Worm (Caenorhabditis elegans) whole organism, mixed stage, embryonic: ENCODE measurements around the gene vps-52.

Source experiments
- M03D4.4 ChIP-seq: sonication (generic microtip); optimal IDR thresholded peaks from 2 replicates; lab custom pipeline; 2017; ENCODE audit warnings: mild to moderate bottlenecking, missing genetic modification characterization, missing compliant biosample characterization
- bed-3 ChIP-seq: fragments of 200-800 bp; sonication (Bioruptor generic); optimal IDR thresholded peaks from 3 replicates; lab custom pipeline; 2018; ENCODE audit warnings: mild to moderate bottlenecking, missing genetic modification characterization, moderate library complexity, missing compliant biosample characterization
- blmp-1 ChIP-seq: fragments of 150-350 bp; optimal IDR thresholded peaks from 2 replicates; lab custom pipeline; 2014; ENCODE audit warnings: missing biosample characterization, missing genetic modification characterization
- ceh-39 ChIP-seq: fragments of 150-350 bp; optimal IDR thresholded peaks from 2 replicates; lab custom pipeline; 2014; ENCODE audit warnings: missing biosample characterization, missing genetic modification characterization
- ceh-43 ChIP-seq: fragments of 200-800 bp; sonication (Bioruptor generic); optimal IDR thresholded peaks from 2 replicates; lab custom pipeline; 2018; ENCODE audit warnings: mild to moderate bottlenecking, missing genetic modification characterization, moderate library complexity, missing compliant biosample characterization
- ceh-83 ChIP-seq: fragments of 200-800 bp; sonication (Bioruptor generic); optimal IDR thresholded peaks from 2 replicates; lab custom pipeline; 2018; ENCODE audit warnings: mild to moderate bottlenecking, missing genetic modification characterization, missing compliant biosample characterization
- ces-1 ChIP-seq: fragments of 150-350 bp; optimal IDR thresholded peaks from 2 replicates; lab custom pipeline; 2014; ENCODE audit warnings: missing biosample characterization, missing genetic modification reagents, missing genetic modification characterization
- cnd-1 ChIP-seq: fragments of 200-800 bp; sonication (Bioruptor generic); optimal IDR thresholded peaks from 2 replicates; lab custom pipeline; 2018; ENCODE audit warnings: mild to moderate bottlenecking, missing genetic modification characterization, missing compliant biosample characterization
- elt-1 ChIP-seq: sonication (generic microtip); optimal IDR thresholded peaks from 2 replicates; lab custom pipeline; 2017; ENCODE audit warnings: missing genetic modification characterization, mild to moderate bottlenecking, missing compliant biosample characterization, antibody characterized with exemption, moderate library complexity, borderline replicate concordance; ENCODE audit not compliant: insufficient read depth
- elt-3 ChIP-seq: fragments of 150-350 bp; optimal IDR thresholded peaks from 2 replicates; lab custom pipeline; 2014; ENCODE audit warnings: missing biosample characterization, missing genetic modification characterization
- flh-1 ChIP-seq: fragments of 200-800 bp; sonication (Bioruptor generic); optimal IDR thresholded peaks from 2 replicates; lab custom pipeline; 2018; ENCODE audit warnings: mild to moderate bottlenecking, missing genetic modification characterization, moderate library complexity, missing compliant biosample characterization
- ham-2 ChIP-seq: fragments of 200-800 bp; sonication (Bioruptor generic); optimal IDR thresholded peaks from 2 replicates; lab custom pipeline; 2018; ENCODE audit warnings: mild to moderate bottlenecking, missing genetic modification characterization, missing compliant biosample characterization
- hlh-1 ChIP-seq: fragments of 150-350 bp; optimal IDR thresholded peaks from 2 replicates; lab custom pipeline; 2014; ENCODE audit warnings: missing biosample characterization, missing genetic modification reagents, missing genetic modification characterization
- lin-13 ChIP-seq: fragments of 150-350 bp; optimal IDR thresholded peaks from 2 replicates; lab custom pipeline; 2014; ENCODE audit warnings: missing biosample characterization, missing genetic modification characterization
- lin-32 ChIP-seq: fragments of 200-800 bp; sonication (Bioruptor generic); optimal IDR thresholded peaks from 2 replicates; lab custom pipeline; 2018; ENCODE audit warnings: mild to moderate bottlenecking, missing genetic modification characterization, missing compliant biosample characterization
- lsy-2 ChIP-seq: fragments of 150-350 bp; optimal IDR thresholded peaks from 2 replicates; lab custom pipeline; 2014; ENCODE audit warnings: missing biosample characterization, missing genetic modification characterization
- mab-5 ChIP-seq: fragments of 150-350 bp; optimal IDR thresholded peaks from 2 replicates; lab custom pipeline; 2014; ENCODE audit warnings: missing biosample characterization, missing genetic modification characterization
- mep-1 ChIP-seq: fragments of 150-350 bp; optimal IDR thresholded peaks from 2 replicates; lab custom pipeline; 2017; ENCODE audit warnings: missing biosample characterization, missing genetic modification reagents, missing genetic modification characterization, inconsistent platforms
- mls-2 ChIP-seq: sonication (generic microtip); optimal IDR thresholded peaks from 2 replicates; lab custom pipeline; 2016; ENCODE audit warnings: mild to moderate bottlenecking, missing genetic modification characterization, moderate library complexity, missing compliant biosample characterization
- nhr-12 ChIP-seq: fragments of 150-350 bp; optimal IDR thresholded peaks from 2 replicates; lab custom pipeline; 2014; ENCODE audit warnings: missing biosample characterization, missing genetic modification characterization
- nhr-2 ChIP-seq: fragments of 150-350 bp; optimal IDR thresholded peaks from 2 replicates; lab custom pipeline; 2014; ENCODE audit warnings: missing biosample characterization, missing genetic modification characterization
- nhr-28 ChIP-seq: fragments of 150-350 bp; optimal IDR thresholded peaks from 2 replicates; lab custom pipeline; 2014; ENCODE audit warnings: missing biosample characterization, missing genetic modification characterization
- nhr-76 ChIP-seq: sonication (generic microtip); optimal IDR thresholded peaks from 2 replicates; lab custom pipeline; 2017; ENCODE audit warnings: missing biosample characterization, missing genetic modification characterization
- pha-4 ChIP-seq: fragments of 150-350 bp; optimal IDR thresholded peaks from 2 replicates; lab custom pipeline; 2018; ENCODE audit warnings: missing biosample characterization, missing genetic modification reagents, missing genetic modification characterization
- sem-2 ChIP-seq: fragments of 200-800 bp; sonication (Bioruptor generic); optimal IDR thresholded peaks from 2 replicates; lab custom pipeline; 2018; ENCODE audit warnings: mild to moderate bottlenecking, missing genetic modification characterization, missing compliant biosample characterization
- snpc-4 ChIP-seq: fragments of 150-350 bp; optimal IDR thresholded peaks from 2 replicates; lab custom pipeline; 2014; ENCODE audit warnings: missing biosample characterization, missing genetic modification characterization
- tbx-8 ChIP-seq: fragments of 200-800 bp; sonication (Bioruptor generic); optimal IDR thresholded peaks from 2 replicates; lab custom pipeline; 2018; ENCODE audit warnings: mild to moderate bottlenecking, missing genetic modification characterization, moderate library complexity, missing compliant biosample characterization
- unc-120 ChIP-seq: sonication (generic microtip); optimal IDR thresholded peaks from 2 replicates; lab custom pipeline; 2017; ENCODE audit warnings: missing genetic modification characterization, missing compliant biosample characterization; ENCODE audit not compliant: poor library complexity, severe bottlenecking
- unc-39 ChIP-seq: fragments of 150-350 bp; optimal IDR thresholded peaks from 2 replicates; lab custom pipeline; 2014; ENCODE audit warnings: missing biosample characterization, missing genetic modification characterization
- unc-62 ChIP-seq: fragments of 150-350 bp; optimal IDR thresholded peaks from 2 replicates; lab custom pipeline; 2014; ENCODE audit warnings: missing biosample characterization, missing genetic modification reagents, missing genetic modification characterization
- ztf-11 ChIP-seq: fragments of 150-350 bp; optimal IDR thresholded peaks from 2 replicates; lab custom pipeline; 2014; ENCODE audit warnings: missing biosample characterization, missing genetic modification characterization

Gene vps-52

ce11 chrX:7547696-7548095 is 17.4 kb upstream of the vps-52 start:
- TF ChIP-seq snpc-4 = no peak
- no peak for TF ChIP-seq unc-62 (GFP tag; lab: Kevin White, UChicago)
- no peak for TF ChIP-seq nhr-76 (tag; lab: Kevin White, UChicago)
- no peak for TF ChIP-seq sem-2
- TF ChIP-seq mep-1 = no peak
- no peak for TF ChIP-seq lin-13 (tag; lab: Kevin White, UChicago)
- TF ChIP-seq lsy-2 (tag; lab: Kevin White, UChicago) = no peak
- TF ChIP-seq, all 35 proteins: peak for 0

- no peak for TF ChIP-seq M03D4.4
- TF ChIP-seq blmp-1 (tag; lab: Kevin White, UChicago) = no peak
- no peak for TF ChIP-seq lin-32 (GFP tag; lab: Kevin White, UChicago)
- no peak for TF ChIP-seq mab-5 (tag; lab: Kevin White, UChicago)
- no peak for TF ChIP-seq ceh-39
- no peak for TF ChIP-seq hlh-1
- no peak for TF ChIP-seq tbx-8
- TF ChIP-seq ceh-43 (GFP tag; lab: Kevin White, UChicago) = no peak
- no peak for TF ChIP-seq sem-2
- TF ChIP-seq elt-3 (tag; lab: Kevin White, UChicago) = no peak
- TF ChIP-seq bed-3 = no peak
- no peak for TF ChIP-seq cnd-1 (tag; lab: Kevin White, UChicago)
- no peak for TF ChIP-seq ham-2
- TF ChIP-seq flh-1 (GFP tag; lab: Kevin White, UChicago) = no peak
- no peak for TF ChIP-seq ztf-11
- no peak for TF ChIP-seq pha-4
- TF ChIP-seq unc-120 (tag; lab: Kevin White, UChicago) = no peak
Measured at ce11 chrX:7548158-7548557, 17.0 kb upstream of the vps-52 start, which contains the start of gene F46C8.1. Gene F46C8.1, plus strand, starts transcription at chrX:7548458.

- no peak for TF ChIP-seq ces-1 (GFP tag; lab: Kevin White, UChicago)
- no peak for TF ChIP-seq pha-4
- no peak for TF ChIP-seq blmp-1 (tag; lab: Kevin White, UChicago)
- no peak for TF ChIP-seq lin-13 (tag; lab: Kevin White, UChicago)
- TF ChIP-seq elt-1 = no peak
- TF ChIP-seq ceh-83 (GFP tag; lab: Kevin White, UChicago) = no peak
- no peak for TF ChIP-seq nhr-12 (tag; lab: Kevin White, UChicago)
- TF ChIP-seq nhr-28 (tag; lab: Kevin White, UChicago) = no peak
- TF ChIP-seq elt-3 (tag; lab: Kevin White, UChicago) = no peak
- TF ChIP-seq unc-120 (tag; lab: Kevin White, UChicago) = no peak
- TF ChIP-seq snpc-4 = no peak
- no peak for TF ChIP-seq nhr-2 (tag; lab: Kevin White, UChicago)
- no peak for TF ChIP-seq mls-2 (tag; lab: Kevin White, UChicago)
- TF ChIP-seq hlh-1 = no peak
- TF ChIP-seq, all 35 proteins: peak for 0
Measured at ce11 chrX:7550452-7550851, 14.7 kb upstream of the vps-52 start.

ce11 chrX:7553331-7553730 is 11.8 kb upstream of the vps-52 start:
- no peak for TF ChIP-seq nhr-2 (tag; lab: Kevin White, UChicago)
- TF ChIP-seq lin-32 (GFP tag; lab: Kevin White, UChicago) = no peak
- no peak for TF ChIP-seq M03D4.4
- TF ChIP-seq, all 35 proteins: peak for 0

ce11 chrX:7554326-7554725 is 10.8 kb upstream of the vps-52 start, which contains the start of gene F46C8.8:
Gene F46C8.8, minus strand, starts transcription at chrX:7554426.
- TF ChIP-seq elt-3 (tag; lab: Kevin White, UChicago) = no peak
- no peak for TF ChIP-seq sem-2
- TF ChIP-seq unc-39 = no peak
- no peak for TF ChIP-seq nhr-28 (tag; lab: Kevin White, UChicago)
- no peak for TF ChIP-seq nhr-76 (tag; lab: Kevin White, UChicago)

- TF ChIP-seq snpc-4 (no peak), elt-1 (no peak), nhr-12 (tag; lab: Kevin White, UChicago) (no peak)
- TF ChIP-seq, all 35 proteins: peak for 0
Measured at ce11 chrX:7558928-7559455, 6.1 kb upstream of the vps-52 start, which contains the start of the genes PDB1.1 and F08C6.5. Gene PDB1.1, minus strand, starts transcription at chrX:7559085. Gene F08C6.5, plus strand, starts transcription at chrX:7559405.
